Worm (Caenorhabditis elegans) whole organism, L2 larva: ENCODE measurements around the gene T03F6.9.

Experiments
- C34F6.9 ChIP-seq: fragments of 150-350 bp; optimal IDR thresholded peaks from 2 replicates; lab custom pipeline; 2014; ENCODE audit warnings: missing biosample characterization, missing genetic modification characterization
- F13H6.1 ChIP-seq: sonication (generic microtip); optimal IDR thresholded peaks from 2 replicates; lab custom pipeline; 2016; ENCODE audit warnings: missing genetic modification characterization, missing compliant biosample characterization
- R02D3.7 ChIP-seq: fragments of 150-350 bp; optimal IDR thresholded peaks from 2 replicates; lab custom pipeline; 2014; ENCODE audit warnings: missing biosample characterization, missing genetic modification characterization
- Y55F3AM.14 ChIP-seq: fragments of 200-800 bp; sonication (Bioruptor generic); optimal IDR thresholded peaks from 2 replicates; lab custom pipeline; 2018; ENCODE audit warnings: mild to moderate bottlenecking, missing genetic modification characterization, missing compliant biosample characterization
- ZK546.5 ChIP-seq: sonication (generic microtip); optimal IDR thresholded peaks from 2 replicates; lab custom pipeline; 2017; ENCODE audit warnings: missing biosample characterization, missing genetic modification characterization
- aly-2 ChIP-seq: fragments of 150-350 bp; optimal IDR thresholded peaks from 2 replicates; lab custom pipeline; 2014; ENCODE audit warnings: missing biosample characterization, missing genetic modification characterization
- ama-1 ChIP-seq: fragments of 150-350 bp; optimal IDR thresholded peaks from 2 replicates; lab custom pipeline; 2018; ENCODE audit warnings: inconsistent platforms
- blmp-1 ChIP-seq: sonication (generic microtip); optimal IDR thresholded peaks from 2 replicates; lab custom pipeline; 2017; ENCODE audit warnings: missing genetic modification characterization, mild to moderate bottlenecking, missing compliant biosample characterization, antibody characterized with exemption, moderate library complexity; ENCODE audit not compliant: insufficient read depth
- ceh-16 ChIP-seq: fragments of 150-350 bp; optimal IDR thresholded peaks from 2 replicates; lab custom pipeline; 2014; ENCODE audit warnings: missing biosample characterization, missing genetic modification characterization
- ceh-82 ChIP-seq: fragments of 150-350 bp; optimal IDR thresholded peaks from 2 replicates; lab custom pipeline; 2014; ENCODE audit warnings: missing biosample characterization, missing genetic modification characterization
- crh-2 ChIP-seq: sonication (generic microtip); optimal IDR thresholded peaks from 2 replicates; lab custom pipeline; 2017; ENCODE audit warnings: missing biosample characterization, missing genetic modification characterization
- dmd-4 ChIP-seq: sonication (generic microtip); optimal IDR thresholded peaks from 2 replicates; lab custom pipeline; 2017; ENCODE audit warnings: missing biosample characterization, missing genetic modification characterization
- fos-1 ChIP-seq: fragments of 150-350 bp; optimal IDR thresholded peaks from 2 replicates; lab custom pipeline; 2014; ENCODE audit warnings: missing biosample characterization, missing genetic modification characterization
- gmeb-1 ChIP-seq: fragments of 150-350 bp; optimal IDR thresholded peaks from 2 replicates; lab custom pipeline; 2014; ENCODE audit warnings: missing biosample characterization, missing genetic modification characterization
- lin-11 ChIP-seq: fragments of 150-350 bp; sonication (generic microtip); optimal IDR thresholded peaks from 2 replicates; lab custom pipeline; 2014; ENCODE audit warnings: missing biosample characterization, missing genetic modification characterization, inconsistent platforms, mixed read lengths
- lin-13 ChIP-seq: fragments of 150-350 bp; optimal IDR thresholded peaks from 2 replicates; lab custom pipeline; 2014; ENCODE audit warnings: missing biosample characterization, missing genetic modification reagents, missing genetic modification characterization
- lsy-2 ChIP-seq, 2 experiments: fragments of 150-350 bp in 1 of 2; sonication (generic microtip) in 1 of 2; optimal IDR thresholded peaks; 2 replicates each; lab custom pipeline; 2014 to 2017; ENCODE audit warnings: missing biosample characterization in 2 of 2, missing genetic modification characterization in 2 of 2
- mab-5 ChIP-seq: fragments of 150-350 bp; optimal IDR thresholded peaks from 2 replicates; lab custom pipeline; 2014; ENCODE audit warnings: missing biosample characterization, missing genetic modification characterization
- mbf-1 ChIP-seq: sonication (generic microtip); optimal IDR thresholded peaks from 2 replicates; lab custom pipeline; 2017; ENCODE audit warnings: missing biosample characterization, missing genetic modification characterization
- mdl-1 ChIP-seq, 2 experiments: fragments of 150-350 bp in 1 of 2; sonication (generic microtip) in 1 of 2; optimal IDR thresholded peaks; 2 replicates each; lab custom pipeline; 2017; ENCODE audit warnings: missing biosample characterization in 2 of 2, missing genetic modification characterization in 2 of 2
- nhr-10 ChIP-seq: sonication (generic microtip); optimal IDR thresholded peaks from 2 replicates; lab custom pipeline; 2017; ENCODE audit warnings: missing biosample characterization, missing genetic modification characterization
- nhr-11 ChIP-seq: fragments of 150-350 bp; optimal IDR thresholded peaks from 2 replicates; lab custom pipeline; 2014; ENCODE audit warnings: missing biosample characterization, missing genetic modification characterization
- nhr-129 ChIP-seq: fragments of 150-350 bp; optimal IDR thresholded peaks from 2 replicates; lab custom pipeline; 2014; ENCODE audit warnings: missing biosample characterization, missing genetic modification characterization
- nhr-21 ChIP-seq: fragments of 150-350 bp; optimal IDR thresholded peaks from 2 replicates; lab custom pipeline; 2014; ENCODE audit warnings: missing biosample characterization, missing genetic modification characterization
- nhr-23 ChIP-seq: fragments of 150-350 bp; optimal IDR thresholded peaks from 2 replicates; lab custom pipeline; 2014; ENCODE audit warnings: missing biosample characterization, missing genetic modification reagents, missing genetic modification characterization
- nhr-25 ChIP-seq: fragments of 150-350 bp; sonication (generic microtip); optimal IDR thresholded peaks from 3 replicates; lab custom pipeline; 2014; ENCODE audit warnings: missing biosample characterization, missing genetic modification characterization
- nhr-6 ChIP-seq: fragments of 150-350 bp; optimal IDR thresholded peaks from 2 replicates; lab custom pipeline; 2014; ENCODE audit warnings: missing biosample characterization, missing genetic modification characterization
- peb-1 ChIP-seq: fragments of 150-350 bp; optimal IDR thresholded peaks from 2 replicates; lab custom pipeline; 2014; ENCODE audit warnings: missing biosample characterization, missing genetic modification characterization
- sem-4 ChIP-seq: fragments of 150-350 bp; optimal IDR thresholded peaks from 2 replicates; lab custom pipeline; 2014; ENCODE audit warnings: missing biosample characterization, missing genetic modification reagents, missing genetic modification characterization
- sma-9 ChIP-seq, 2 experiments: fragments of 150-350 bp in 1 of 2; sonication (generic microtip) in 1 of 2; optimal IDR thresholded peaks; 2 replicates each; lab custom pipeline; 2014 to 2016; ENCODE audit warnings: missing genetic modification characterization in 2 of 2, mild to moderate bottlenecking in 1 of 2, missing biosample characterization in 1 of 2, missing compliant biosample characterization in 1 of 2, missing genetic modification reagents in 1 of 2, moderate library complexity in 1 of 2
- snpc-4 ChIP-seq: fragments of 150-350 bp; optimal IDR thresholded peaks from 2 replicates; lab custom pipeline; 2014; ENCODE audit warnings: missing biosample characterization, missing genetic modification characterization
- unc-39 ChIP-seq: fragments of 150-350 bp; optimal IDR thresholded peaks from 2 replicates; lab custom pipeline; 2014; ENCODE audit warnings: missing biosample characterization, missing genetic modification characterization
- unc-55 ChIP-seq: fragments of 150-350 bp; sonication (generic microtip); optimal IDR thresholded peaks from 3 replicates; lab custom pipeline; 2014; ENCODE audit warnings: missing biosample characterization, missing genetic modification reagents, missing genetic modification characterization
- unc-62 ChIP-seq: fragments of 150-350 bp; optimal IDR thresholded peaks from 2 replicates; lab custom pipeline; 2014; ENCODE audit warnings: missing biosample characterization, missing genetic modification reagents, missing genetic modification characterization
- ztf-1 ChIP-seq: fragments of 200-800 bp; sonication (Bioruptor generic); conservative IDR thresholded peaks from 2 replicates; pipeline ENCODE4 v1.3.6; 2022; ENCODE audit warnings: missing genetic modification characterization, missing compliant biosample characterization
- ztf-11 ChIP-seq: sonication (generic microtip); optimal IDR thresholded peaks from 2 replicates; lab custom pipeline; 2017; ENCODE audit warnings: missing biosample characterization, missing genetic modification characterization

The T03F6.9 gene

ce11 chrIII:13383159-13383558, 12.3 kb upstream of the T03F6.9 start:
- no peak for TF ChIP-seq sma-9 (GFP tag; optimal IDR thresholded peaks at IDR 0.05; lab: Kevin White, UChicago)
- no peak for TF ChIP-seq sma-9 (tag; optimal IDR thresholded peaks at IDR 0.05; lab: Kevin White, UChicago)
- no peak for TF ChIP-seq mdl-1 (tag; optimal IDR thresholded peaks at IDR 0.05; lab: Kevin White, UChicago)
- TF ChIP-seq ceh-16 = no peak
- no peak for TF ChIP-seq F13H6.1 (tag; lab: Kevin White, UChicago)
- no peak for TF ChIP-seq R02D3.7 (tag; lab: Kevin White, UChicago)
- no peak for TF ChIP-seq ceh-82 (tag; lab: Kevin White, UChicago)
- TF ChIP-seq peb-1 (tag; lab: Kevin White, UChicago) = no peak
- no peak for TF ChIP-seq snpc-4
- TF ChIP-seq lin-11 (tag; lab: Kevin White, UChicago) = no peak
- TF ChIP-seq nhr-25 = no peak
- no peak for TF ChIP-seq gmeb-1
- no peak for TF ChIP-seq ztf-11
- no peak for TF ChIP-seq nhr-23 (tag; lab: Kevin White, UChicago)
- TF ChIP-seq aly-2 (tag; lab: Kevin White, UChicago) = no peak
- no peak for TF ChIP-seq lin-13 (GFP tag; lab: Kevin White, UChicago)
- TF ChIP-seq mbf-1 (tag; lab: Kevin White, UChicago) = no peak
- TF ChIP-seq nhr-129 (tag; lab: Kevin White, UChicago) = no peak

ce11 chrIII:13381684-13382083, 10.8 kb upstream of the T03F6.9 start:
- TF ChIP-seq mbf-1 (tag; lab: Kevin White, UChicago) = no peak
- TF ChIP-seq peb-1 (tag; lab: Kevin White, UChicago) = no peak
- TF ChIP-seq ZK546.5 = no peak
- no peak for TF ChIP-seq nhr-10 (tag; lab: Kevin White, UChicago)
- TF ChIP-seq sem-4 (tag; lab: Kevin White, UChicago) = no peak
- TF ChIP-seq nhr-23 (tag; lab: Kevin White, UChicago) = no peak
- TF ChIP-seq blmp-1 (tag; lab: Kevin White, UChicago) = peak; percentile 71
- TF ChIP-seq ceh-16 = no peak
- no peak for TF ChIP-seq ztf-1 (GFP tag; lab: Robert Waterston, UW)
- TF ChIP-seq unc-55 (GFP tag; lab: Kevin White, UChicago) = peak; percentile 71

ce11 chrIII:13380881-13381280, 10.0 kb upstream of the T03F6.9 start:
- no peak for TF ChIP-seq lin-11 (tag; lab: Kevin White, UChicago)
- peak; percentile 50 for TF ChIP-seq nhr-25
- TF ChIP-seq blmp-1 (tag; lab: Kevin White, UChicago) = peak; percentile 19

- TF ChIP-seq unc-39 (tag; lab: Kevin White, UChicago) (no peak), C34F6.9 (tag; lab: Kevin White, UChicago) (no peak), fos-1 (tag; lab: Kevin White, UChicago) (no peak), R02D3.7 (tag; lab: Kevin White, UChicago) (no peak), lsy-2 (tag; optimal IDR thresholded peaks at IDR 0.05; lab: Kevin White, UChicago) (no peak), peb-1 (tag; lab: Kevin White, UChicago) (no peak), lin-13 (GFP tag; lab: Kevin White, UChicago) (no peak), nhr-21 (tag; lab: Kevin White, UChicago) (no peak), unc-62 (GFP tag; lab: Kevin White, UChicago) (no peak), gmeb-1 (no peak), mdl-1 (tag; optimal IDR thresholded peaks at IDR 0.05; lab: Kevin White, UChicago) (no peak), mab-5 (tag; lab: Kevin White, UChicago) (no peak), Y55F3AM.14 (no peak), ztf-11 (no peak), mbf-1 (tag; lab: Kevin White, UChicago) (no peak), dmd-4 (tag; lab: Kevin White, UChicago) (no peak), F13H6.1 (tag; lab: Kevin White, UChicago) (no peak), crh-2 (tag; lab: Kevin White, UChicago) (no peak)
- TF ChIP-seq, all 48 proteins: peak for 0
Observed at ce11 chrIII:13380196-13380595, 9.3 kb upstream of the T03F6.9 start, which contains the start of gene T03F6.6. Gene T03F6.6, minus strand, starts transcription at chrIII:13380296.

ce11 chrIII:13378242-13378641, 7.4 kb upstream of the T03F6.9 start, which contains the start of gene T03F6.10:
Gene T03F6.10, minus strand, starts transcription at chrIII:13378342.
- TF ChIP-seq ama-1 = no peak
- no peak for TF ChIP-seq F13H6.1 (tag; lab: Kevin White, UChicago)
- TF ChIP-seq blmp-1 (tag; lab: Kevin White, UChicago) = no peak
- TF ChIP-seq nhr-11 (tag; lab: Kevin White, UChicago) = no peak
- no peak for TF ChIP-seq unc-62 (GFP tag; lab: Kevin White, UChicago)
- no peak for TF ChIP-seq mdl-1 (tag; optimal IDR thresholded peaks at IDR 0.05; lab: Kevin White, UChicago)
- TF ChIP-seq Y55F3AM.14 = no peak
- TF ChIP-seq nhr-6 (tag; lab: Kevin White, UChicago) = no peak
- no peak for TF ChIP-seq mab-5 (tag; lab: Kevin White, UChicago)
- TF ChIP-seq gmeb-1 = no peak
